Worm (Caenorhabditis elegans): ENCODE data around the gene F14D7.14.
"Not testable (repeated sequence)": the region's sequence is repeated elsewhere in the genome, so short reads cannot be mapped to it uniquely, and the experiment has no call there.

F14D7.14 gene

ce11 chrV:14274268-14274667 lies 35.5 kb upstream of the F14D7.14 start, which contains the start of gene F40G12.7:
Gene F40G12.7, plus strand, starts transcription at chrV:14274568.
- not testable (repeated sequence) for TF ChIP-seq T23F11.4 (GFP tag; optimal IDR thresholded peaks at IDR 0.05); mec-3 (tag; optimal IDR thresholded peaks at IDR 0.05; ENCODE audit: borderline replicate concordance); ttx-3 (tag; optimal IDR thresholded peaks at IDR 0.05)

- no peak for TF ChIP-seq nhr-232 (tag; optimal IDR thresholded peaks at IDR 0.05)
These were observed 30.0 kb upstream of the F14D7.14 start, which contains the start of gene srt-33 for ce11 chrV:14279777-14280176. Gene srt-33, minus strand, starts transcription at chrV:14279877.

DNA sequence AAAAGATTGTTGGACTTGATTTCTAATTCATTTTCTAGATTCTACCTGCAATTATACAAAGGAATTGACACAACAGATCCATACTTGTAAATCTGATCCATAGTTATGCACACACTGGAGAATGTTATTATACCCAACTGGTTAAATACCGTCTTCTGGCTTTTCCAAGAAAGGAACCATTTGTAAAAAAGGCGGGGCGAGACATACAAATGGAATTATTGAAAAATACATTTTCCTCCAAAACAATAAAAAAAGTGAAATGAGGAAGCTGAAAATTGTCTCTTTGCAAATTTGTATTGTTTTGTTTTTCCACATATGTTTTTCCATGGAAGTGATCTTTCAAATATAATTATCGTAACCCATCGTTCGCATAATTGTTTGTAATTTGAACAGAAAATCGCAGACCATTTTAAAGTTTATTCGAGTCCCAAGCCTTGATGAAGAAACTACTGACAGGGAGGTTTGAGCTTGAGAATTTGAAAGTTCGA lies 27.5 kb upstream of the F14D7.14 start, which contains the start of the genes srt-74 and F40G12.9:
srt-74 (minus strand) TSS at position 101 of the 488 bp plus-strand sequence.
F40G12.9 (plus strand) TSS at position 438 of the 488 bp plus-strand sequence.
- TF ChIP-seq hlh-13 (GFP tag; optimal IDR thresholded peaks at IDR 0.05) = no peak
- no peak for TF ChIP-seq madf-2 (tag; optimal IDR thresholded peaks at IDR 0.05)
- no peak for TF ChIP-seq dmd-4 (tag; optimal IDR thresholded peaks at IDR 0.05; ENCODE audit: borderline replicate concordance)
- TF ChIP-seq hlh-8 (tag; optimal IDR thresholded peaks at IDR 0.05) = no peak
- no peak for TF ChIP-seq unc-42 (tag; optimal IDR thresholded peaks at IDR 0.05)
- no peak for TF ChIP-seq pax-1 (tag; optimal IDR thresholded peaks at IDR 0.05)
- TF ChIP-seq sox-4 (tag; optimal IDR thresholded peaks at IDR 0.05) = no peak
- no peak for TF ChIP-seq nhr-11 (tag; optimal IDR thresholded peaks at IDR 0.05)
- TF ChIP-seq F13H6.1 (tag; optimal IDR thresholded peaks at IDR 0.05) = no peak

ce11 chrV:14283241-14283640 lies 26.5 kb upstream of the F14D7.14 start, which contains the start of gene F40G12.10:
Gene F40G12.10, plus strand, starts transcription at chrV:14283541.
- no peak for TF ChIP-seq rnt-1 (tag; optimal IDR thresholded peaks at IDR 0.05)
- TF ChIP-seq sox-2 (GFP tag; IDR thresholded peaks at IDR 0.05) = no peak
- TF ChIP-seq ceh-14 (tag; optimal IDR thresholded peaks at IDR 0.05) = no peak
- TF ChIP-seq ceh-18 (tag; optimal IDR thresholded peaks at IDR 0.05) = no peak
- TF ChIP-seq lim-6 (tag; optimal IDR thresholded peaks at IDR 0.05) = no peak
- TF ChIP-seq odd-2 (tag; optimal IDR thresholded peaks at IDR 0.05) = no peak
- no peak for TF ChIP-seq pax-1 (tag; optimal IDR thresholded peaks at IDR 0.05)
- TF ChIP-seq pha-4 (tag; optimal IDR thresholded peaks at IDR 0.05) = no peak
- no peak for TF ChIP-seq pha-2 (tag; optimal IDR thresholded peaks at IDR 0.05)

DNA sequence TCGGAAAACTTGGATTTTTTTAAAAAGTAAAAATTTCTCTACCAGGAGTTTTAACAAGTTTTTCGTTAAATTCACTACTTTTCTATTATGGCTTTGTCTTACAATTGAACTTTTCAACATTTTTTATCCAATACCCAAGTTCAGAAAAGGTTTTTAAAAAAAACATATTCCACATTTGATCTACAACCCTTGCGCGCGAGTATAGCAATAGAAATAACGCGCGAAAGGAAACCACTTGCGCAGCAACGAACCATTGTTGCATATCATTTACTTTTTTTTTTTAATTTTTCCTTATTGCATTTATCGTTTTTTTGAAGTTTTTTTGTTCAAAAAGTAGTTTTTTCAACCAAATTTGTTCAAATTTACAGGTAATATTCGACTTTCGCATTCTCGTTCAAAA lies 23.9 kb upstream of the F14D7.14 start, which contains the start of gene F40G12.11:
F40G12.11 (plus strand) TSS at position 369 of the 400 bp plus-strand sequence.
- TF ChIP-seq unc-3 (GFP tag; conservative IDR thresholded peaks at IDR 0.05) = no peak
- no peak for TF ChIP-seq unc-3 (tag; optimal IDR thresholded peaks at IDR 0.05)
- TF ChIP-seq ref-2 (tag; optimal IDR thresholded peaks at IDR 0.05) = no peak
- TF ChIP-seq che-1 (tag; optimal IDR thresholded peaks at IDR 0.05) = no peak
- TF ChIP-seq pha-2 (tag; optimal IDR thresholded peaks at IDR 0.05) = no peak
- TF ChIP-seq zip-5 (tag; optimal IDR thresholded peaks at IDR 0.05) = no peak
- TF ChIP-seq T23F11.4 (GFP tag; optimal IDR thresholded peaks at IDR 0.05) = no peak
- no peak for TF ChIP-seq sox-4 (tag; optimal IDR thresholded peaks at IDR 0.05)
- no peak for TF ChIP-seq C08G9.2 (tag; optimal IDR thresholded peaks at IDR 0.05)
- TF ChIP-seq pha-4 (tag; optimal IDR thresholded peaks at IDR 0.05) = no peak

- TF ChIP-seq fax-1 (tag; optimal IDR thresholded peaks at IDR 0.05) = no peak
- no peak for TF ChIP-seq lin-11 (tag; optimal IDR thresholded peaks at IDR 0.05)
- no peak for TF ChIP-seq ahr-1 (tag; optimal IDR thresholded peaks at IDR 0.05)
- no peak for TF ChIP-seq dmd-4 (tag; optimal IDR thresholded peaks at IDR 0.05; ENCODE audit: borderline replicate concordance)
- no peak for TF ChIP-seq mec-3 (tag; optimal IDR thresholded peaks at IDR 0.05; ENCODE audit: borderline replicate concordance)
- no peak for TF ChIP-seq elt-4 (tag; optimal IDR thresholded peaks at IDR 0.05)
- no peak for TF ChIP-seq npax-4 (tag; optimal IDR thresholded peaks at IDR 0.05)
- TF ChIP-seq zip-5 (tag; optimal IDR thresholded peaks at IDR 0.05) = no peak
- TF ChIP-seq ceh-31 (tag; optimal IDR thresholded peaks at IDR 0.05) = no peak
- TF ChIP-seq pha-2 (tag; optimal IDR thresholded peaks at IDR 0.05) = no peak
- no peak for TF ChIP-seq ets-4 (tag; optimal IDR thresholded peaks at IDR 0.05)
- no peak for TF ChIP-seq fkh-6 (tag; optimal IDR thresholded peaks at IDR 0.05)
- no peak for TF ChIP-seq gmeb-2 (tag; optimal IDR thresholded peaks at IDR 0.05)
- no peak for TF ChIP-seq ceh-19 (GFP tag; optimal IDR thresholded peaks at IDR 0.05)
- TF ChIP-seq ama-1 (optimal IDR thresholded peaks at IDR 0.05) = no peak
- no peak for TF ChIP-seq nhr-232 (tag; optimal IDR thresholded peaks at IDR 0.05)
- no peak for TF ChIP-seq dve-1 (tag; optimal IDR thresholded peaks at IDR 0.05)
- TF ChIP-seq F13H6.1 (tag; optimal IDR thresholded peaks at IDR 0.05) = no peak
- no peak for TF ChIP-seq K02D7.2 (tag; optimal IDR thresholded peaks at IDR 0.05)
- no peak for TF ChIP-seq T23F11.4 (GFP tag; optimal IDR thresholded peaks at IDR 0.05)
These were observed 20.4 kb upstream of the F14D7.14 start, which contains the start of gene F14D7.1 for ce11 chrV:14289363-14289762. Gene F14D7.1, minus strand, starts transcription at chrV:14289463.

All from whole organism, late embryonic.